Worm (Caenorhabditis elegans) whole organism, late embryonic: ENCODE data around the gene R08F11.1.

Experiments used
- C08G9.2 ChIP-seq: sonication (generic microtip); optimal IDR thresholded peaks from 2 replicates; lab custom pipeline; 2016; ENCODE audit warnings: mild to moderate bottlenecking, missing genetic modification characterization, moderate library complexity, missing compliant biosample characterization
- C38D4.7 ChIP-seq: fragments of 200-800 bp; sonication (Bioruptor generic); optimal IDR thresholded peaks from 2 replicates; lab custom pipeline; 2018; ENCODE audit warnings: mild to moderate bottlenecking, missing genetic modification characterization, moderate library complexity, missing compliant biosample characterization
- ama-1 ChIP-seq: fragments of 150-350 bp; optimal IDR thresholded peaks from 2 replicates; lab custom pipeline; 2014
- ceh-14 ChIP-seq: sonication (generic microtip); optimal IDR thresholded peaks from 2 replicates; lab custom pipeline; 2016; ENCODE audit warnings: missing genotype, missing genetic modification characterization, missing compliant biosample characterization
- ceh-19 ChIP-seq: fragments of 200-800 bp; sonication (Bioruptor generic); optimal IDR thresholded peaks from 2 replicates; lab custom pipeline; 2018; ENCODE audit warnings: mild to moderate bottlenecking, missing genetic modification characterization, missing compliant biosample characterization
- ceh-2 ChIP-seq: sonication (generic microtip); optimal IDR thresholded peaks from 2 replicates; lab custom pipeline; 2016; ENCODE audit warnings: missing genotype, missing genetic modification characterization, missing compliant biosample characterization
- ceh-30 ChIP-seq: fragments of 150-350 bp; optimal IDR thresholded peaks from 2 replicates; lab custom pipeline; 2014; ENCODE audit warnings: missing biosample characterization, missing genetic modification characterization
- ceh-45 ChIP-seq: fragments of 200-800 bp; sonication (Bioruptor generic); IDR thresholded peaks from 2 replicates; pipeline ENCODE4 v1.3.6; 2022; ENCODE audit warnings: missing genetic modification reagents, missing genetic modification characterization, missing compliant biosample characterization
- ceh-6 ChIP-seq: fragments of 200-800 bp; sonication (Bioruptor generic); optimal IDR thresholded peaks from 2 replicates; lab custom pipeline; 2018; ENCODE audit warnings: mild to moderate bottlenecking, missing genetic modification characterization, missing compliant biosample characterization
- ceh-9 ChIP-seq: sonication (generic microtip); optimal IDR thresholded peaks from 2 replicates; lab custom pipeline; 2016; ENCODE audit warnings: mild to moderate bottlenecking, missing genetic modification characterization, inconsistent platforms, missing compliant biosample characterization
- che-1 ChIP-seq: sonication (generic microtip); optimal IDR thresholded peaks from 2 replicates; lab custom pipeline; 2016; ENCODE audit warnings: mild to moderate bottlenecking, missing genetic modification characterization, missing compliant biosample characterization
- dve-1 ChIP-seq: sonication (generic microtip); optimal IDR thresholded peaks from 2 replicates; lab custom pipeline; 2017; ENCODE audit warnings: antibody characterized with exemption, mild to moderate bottlenecking, missing genetic modification characterization, missing compliant biosample characterization
- elt-2 ChIP-seq: sonication (generic microtip); optimal IDR thresholded peaks from 2 replicates; lab custom pipeline; 2016; ENCODE audit warnings: missing genetic modification reagents, missing genetic modification characterization, missing compliant biosample characterization
- elt-4 ChIP-seq: sonication (generic microtip); optimal IDR thresholded peaks from 2 replicates; lab custom pipeline; 2016; ENCODE audit warnings: missing genetic modification characterization, missing compliant biosample characterization
- eyg-1 ChIP-seq: sonication (generic microtip); optimal IDR thresholded peaks from 2 replicates; lab custom pipeline; 2016; ENCODE audit warnings: missing genotype, missing genetic modification characterization, missing compliant biosample characterization
- fax-1 ChIP-seq: sonication (generic microtip); optimal IDR thresholded peaks from 2 replicates; lab custom pipeline; 2016; ENCODE audit warnings: missing genotype, missing genetic modification characterization, missing compliant biosample characterization
- fkh-10 ChIP-seq: fragments of 150-350 bp; optimal IDR thresholded peaks from 2 replicates; lab custom pipeline; 2014; ENCODE audit warnings: missing biosample characterization, missing genetic modification reagents, missing genetic modification characterization
- fkh-6 ChIP-seq: sonication (generic microtip); optimal IDR thresholded peaks from 2 replicates; lab custom pipeline; 2016; ENCODE audit warnings: missing genetic modification characterization, missing compliant biosample characterization
- hlh-15 ChIP-seq: sonication (generic microtip); optimal IDR thresholded peaks from 2 replicates; lab custom pipeline; 2016; ENCODE audit warnings: missing genetic modification characterization, missing compliant biosample characterization
- hlh-30 ChIP-seq: sonication (generic microtip); optimal IDR thresholded peaks from 2 replicates; lab custom pipeline; 2017; ENCODE audit warnings: antibody characterized with exemption, missing genetic modification characterization, missing compliant biosample characterization; ENCODE audit not compliant: insufficient read depth
- hlh-8 ChIP-seq: sonication (generic microtip); optimal IDR thresholded peaks from 2 replicates; lab custom pipeline; 2016; ENCODE audit warnings: missing genotype, missing genetic modification characterization, missing compliant biosample characterization
- madf-2 ChIP-seq: sonication (generic microtip); optimal IDR thresholded peaks from 2 replicates; lab custom pipeline; 2017; ENCODE audit warnings: missing genetic modification characterization, missing compliant biosample characterization
- mec-3 ChIP-seq: sonication (generic microtip); optimal IDR thresholded peaks from 2 replicates; lab custom pipeline; 2016; ENCODE audit warnings: borderline replicate concordance, missing genetic modification characterization, missing compliant biosample characterization
- nhr-11 ChIP-seq: fragments of 150-350 bp; optimal IDR thresholded peaks from 2 replicates; lab custom pipeline; 2014; ENCODE audit warnings: missing biosample characterization, missing genetic modification characterization
- nhr-232 ChIP-seq: sonication (generic microtip); optimal IDR thresholded peaks from 2 replicates; lab custom pipeline; 2016; ENCODE audit warnings: missing genetic modification characterization, missing compliant biosample characterization
- odd-2 ChIP-seq: sonication (generic microtip); optimal IDR thresholded peaks from 2 replicates; lab custom pipeline; 2017; ENCODE audit warnings: antibody characterized with exemption, mild to moderate bottlenecking, missing genetic modification characterization, missing compliant biosample characterization
- pag-3 ChIP-seq: sonication (generic microtip); optimal IDR thresholded peaks from 2 replicates; lab custom pipeline; 2016; ENCODE audit warnings: missing compliant biosample characterization, missing genetic modification characterization, borderline replicate concordance
- pax-1 ChIP-seq: fragments of 150-350 bp; optimal IDR thresholded peaks from 2 replicates; lab custom pipeline; 2014; ENCODE audit warnings: missing biosample characterization, missing genetic modification characterization
- pha-4 ChIP-seq: fragments of 150-350 bp; optimal IDR thresholded peaks from 2 replicates; lab custom pipeline; 2018; ENCODE audit warnings: missing biosample characterization, missing genetic modification reagents, missing genetic modification characterization
- pqm-1 ChIP-seq: sonication (generic microtip); optimal IDR thresholded peaks from 2 replicates; lab custom pipeline; 2016; ENCODE audit warnings: missing genetic modification characterization, missing compliant biosample characterization
- pros-1 ChIP-seq: fragments of 150-350 bp; optimal IDR thresholded peaks from 2 replicates; lab custom pipeline; 2014; ENCODE audit warnings: missing biosample characterization, missing genetic modification reagents, missing genetic modification characterization
- sdc-2 ChIP-seq: sonication (generic microtip); optimal IDR thresholded peaks from 2 replicates; lab custom pipeline; 2016; ENCODE audit warnings: missing genotype, missing genetic modification characterization, missing compliant biosample characterization
- sox-2 ChIP-seq: fragments of 200-800 bp; sonication (Bioruptor generic); IDR thresholded peaks from 2 replicates; pipeline ENCODE4 v1.3.6; 2022; ENCODE audit warnings: missing genetic modification reagents, missing genetic modification characterization, missing compliant biosample characterization
- ttx-3 ChIP-seq: sonication (generic microtip); optimal IDR thresholded peaks from 2 replicates; lab custom pipeline; 2016; ENCODE audit warnings: missing genetic modification reagents, missing genetic modification characterization, missing compliant biosample characterization
- unc-3 ChIP-seq, 2 experiments: fragments of 200-800 bp in 1 of 2; sonication (Bioruptor generic) in 1 of 2; sonication (generic microtip) in 1 of 2; conservative IDR thresholded peaks in 1 of 2; optimal IDR thresholded peaks in 1 of 2; 2 replicates each; pipeline versions ENCODE4 v1.3.6 to Lab custom; 2016 to 2022; ENCODE audit warnings: missing compliant biosample characterization in 2 of 2, missing genetic modification characterization in 2 of 2, missing genetic modification reagents in 1 of 2
- unc-42 ChIP-seq: sonication (generic microtip); optimal IDR thresholded peaks from 2 replicates; lab custom pipeline; 2016; ENCODE audit warnings: missing genotype, missing genetic modification characterization, missing compliant biosample characterization
- unc-55 ChIP-seq: sonication (generic microtip); optimal IDR thresholded peaks from 2 replicates; lab custom pipeline; 2017; ENCODE audit warnings: missing biosample characterization, missing genetic modification reagents, missing genetic modification characterization
- unc-86 ChIP-seq: sonication (generic microtip); optimal IDR thresholded peaks from 2 replicates; lab custom pipeline; 2016; ENCODE audit warnings: missing genetic modification characterization, missing compliant biosample characterization
- zip-5 ChIP-seq: sonication (generic microtip); optimal IDR thresholded peaks from 2 replicates; lab custom pipeline; 2016; ENCODE audit warnings: missing genetic modification characterization, missing compliant biosample characterization

Gene R08F11.1

DNA sequence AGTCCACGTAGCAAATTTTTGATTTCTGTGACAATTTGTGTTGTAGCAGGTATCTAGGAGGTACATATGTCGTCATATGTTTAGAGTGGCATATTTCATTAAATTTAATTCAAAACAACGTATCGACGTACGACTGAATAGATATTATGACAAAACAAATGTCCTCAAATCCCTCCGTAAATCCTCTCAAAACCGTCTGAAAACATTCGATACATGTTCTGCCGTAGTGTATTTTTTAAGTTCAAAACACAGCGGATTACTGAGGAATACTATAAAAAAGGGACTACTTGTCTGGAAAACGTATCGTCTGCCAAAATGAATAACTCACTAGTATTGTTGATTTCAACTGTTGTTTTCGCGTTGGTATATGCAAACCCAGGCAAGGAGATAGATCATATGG is 15.7 kb downstream of the R08F11.1 start, which contains the start of gene R08E5.4:
Gene R08E5.4 (plus strand): TSS at position 301 of the 400 bp plus-strand sequence.
- no peak for TF ChIP-seq unc-86 (tag; lab: Kevin White, UChicago)
- no peak for TF ChIP-seq pha-4 (tag; lab: Kevin White, UChicago)
- TF ChIP-seq hlh-8 (tag; lab: Kevin White, UChicago) = no peak
- no peak for TF ChIP-seq unc-3 (GFP tag; conservative IDR thresholded peaks at IDR 0.05; lab: Robert Waterston, UW)
- TF ChIP-seq unc-3 (tag; optimal IDR thresholded peaks at IDR 0.05; lab: Kevin White, UChicago) = no peak
- TF ChIP-seq unc-55 (GFP tag; lab: Kevin White, UChicago) = no peak
- TF ChIP-seq pqm-1 (tag; lab: Kevin White, UChicago) = no peak
- no peak for TF ChIP-seq unc-42 (tag; lab: Kevin White, UChicago)
- no peak for TF ChIP-seq elt-2 (tag; lab: Kevin White, UChicago)
- no peak for TF ChIP-seq ceh-45 (GFP tag; lab: Robert Waterston, UW)
- no peak for TF ChIP-seq pag-3
- TF ChIP-seq sdc-2 = no peak
- TF ChIP-seq, all 69 proteins: peak for 0

ce11 chrV:3766904-3767303 is 17.1 kb downstream of the R08F11.1 start, which contains the start of gene Y39H10A.1:
Gene Y39H10A.1 (plus strand): TSS chrV:3767204.
- TF ChIP-seq mec-3 = no peak
- no peak for TF ChIP-seq hlh-30 (tag; lab: Kevin White, UChicago)
- TF ChIP-seq ceh-14 (tag; lab: Kevin White, UChicago) = no peak
- TF ChIP-seq pag-3 = no peak
- no peak for TF ChIP-seq nhr-11 (tag; lab: Kevin White, UChicago)
- no peak for TF ChIP-seq eyg-1 (tag; lab: Kevin White, UChicago)
- TF ChIP-seq nhr-232 = no peak
- no peak for TF ChIP-seq che-1 (tag; lab: Kevin White, UChicago)
- no peak for TF ChIP-seq hlh-15 (tag; lab: Kevin White, UChicago)
- TF ChIP-seq elt-4 (tag; lab: Kevin White, UChicago) = no peak
- no peak for TF ChIP-seq pros-1 (tag; lab: Kevin White, UChicago)
- no peak for TF ChIP-seq unc-3 (GFP tag; conservative IDR thresholded peaks at IDR 0.05; lab: Robert Waterston, UW)
- TF ChIP-seq unc-3 (tag; optimal IDR thresholded peaks at IDR 0.05; lab: Kevin White, UChicago) = no peak
- TF ChIP-seq fax-1 (tag; lab: Kevin White, UChicago) = no peak
- TF ChIP-seq ama-1 (lab: Kevin White, UChicago) = no peak
- TF ChIP-seq ceh-19 (GFP tag; lab: Kevin White, UChicago) = no peak
- TF ChIP-seq ceh-9 (tag; lab: Kevin White, UChicago) = no peak

- TF ChIP-seq fkh-10 (GFP tag; lab: Kevin White, UChicago) (no peak), ceh-6 (no peak), pax-1 (no peak), ama-1 (lab: Kevin White, UChicago) (no peak), fkh-6 (no peak)
Observed at ce11 chrV:3761829-3762228, 22.2 kb downstream of the R08F11.1 start.

- no peak for TF ChIP-seq pros-1 (tag; lab: Kevin White, UChicago)
- TF ChIP-seq dve-1 (tag; lab: Kevin White, UChicago) = no peak
- TF ChIP-seq ceh-30 = no peak
- no peak for TF ChIP-seq C38D4.7 (GFP tag; lab: Kevin White, UChicago)
- no peak for TF ChIP-seq sox-2 (GFP tag; lab: Robert Waterston, UW)
- TF ChIP-seq madf-2 = no peak
- TF ChIP-seq C08G9.2 (tag; lab: Kevin White, UChicago) = no peak
- TF ChIP-seq odd-2 (tag; lab: Kevin White, UChicago) = no peak
- TF ChIP-seq ceh-2 (tag; lab: Kevin White, UChicago) = no peak
- TF ChIP-seq ttx-3 (tag; lab: Kevin White, UChicago) = no peak
- TF ChIP-seq zip-5 (tag; lab: Kevin White, UChicago) = no peak
- TF ChIP-seq, all 69 proteins: peak for 0
Observed at ce11 chrV:3760839-3761238, 23.2 kb downstream of the R08F11.1 start, which contains the start of gene oac-55. Gene oac-55 (plus strand): TSS chrV:3761139.
